Worm (Caenorhabditis elegans) whole organism, L2 larva: ENCODE results near the gene srw-55.

Source experiments
- F13H6.1 ChIP-seq: sonication (generic microtip); optimal IDR thresholded peaks from 2 replicates; lab custom pipeline; 2016; ENCODE audit warnings: missing genetic modification characterization, missing compliant biosample characterization
- alr-1 ChIP-seq: fragments of 150-350 bp; optimal IDR thresholded peaks from 2 replicates; lab custom pipeline; 2014; ENCODE audit warnings: missing biosample characterization, missing genetic modification characterization
- ama-1 ChIP-seq: fragments of 150-350 bp; optimal IDR thresholded peaks from 2 replicates; lab custom pipeline; 2018; ENCODE audit warnings: inconsistent platforms
- blmp-1 ChIP-seq: sonication (generic microtip); optimal IDR thresholded peaks from 2 replicates; lab custom pipeline; 2017; ENCODE audit warnings: missing genetic modification characterization, mild to moderate bottlenecking, missing compliant biosample characterization, antibody characterized with exemption, moderate library complexity; ENCODE audit not compliant: insufficient read depth
- elt-3 ChIP-seq: sonication (generic microtip); optimal IDR thresholded peaks from 2 replicates; lab custom pipeline; 2017; ENCODE audit warnings: missing biosample characterization, missing genetic modification characterization
- lin-39 ChIP-seq: fragments of 150-350 bp; optimal IDR thresholded peaks from 2 replicates; lab custom pipeline; 2014; ENCODE audit warnings: missing biosample characterization, missing genetic modification reagents, missing genetic modification characterization
- mab-5 ChIP-seq: fragments of 150-350 bp; optimal IDR thresholded peaks from 2 replicates; lab custom pipeline; 2014; ENCODE audit warnings: missing biosample characterization, missing genetic modification characterization
- mdl-1 ChIP-seq, 2 experiments: fragments of 150-350 bp in 1 of 2; sonication (generic microtip) in 1 of 2; optimal IDR thresholded peaks; 2 replicates each; lab custom pipeline; 2017; ENCODE audit warnings: missing biosample characterization in 2 of 2, missing genetic modification characterization in 2 of 2
- nhr-21 ChIP-seq: fragments of 150-350 bp; optimal IDR thresholded peaks from 2 replicates; lab custom pipeline; 2014; ENCODE audit warnings: missing biosample characterization, missing genetic modification characterization
- nhr-237 ChIP-seq: fragments of 150-350 bp; optimal IDR thresholded peaks from 2 replicates; lab custom pipeline; 2014; ENCODE audit warnings: missing biosample characterization, missing genetic modification characterization
- skn-1 ChIP-seq: sonication (generic microtip); optimal IDR thresholded peaks from 2 replicates; lab custom pipeline; 2017; ENCODE audit warnings: missing biosample characterization, missing genetic modification characterization
- snpc-4 ChIP-seq: fragments of 150-350 bp; optimal IDR thresholded peaks from 2 replicates; lab custom pipeline; 2014; ENCODE audit warnings: missing biosample characterization, missing genetic modification characterization

- TF ChIP-seq F13H6.1 (tag; lab: Kevin White, UChicago), result no peak
- TF ChIP-seq skn-1 (tag; lab: Kevin White, UChicago), result no peak
- TF ChIP-seq snpc-4, result no peak
- no peak for TF ChIP-seq ama-1 (lab: Kevin White, UChicago)
- TF ChIP-seq nhr-21 (tag; lab: Kevin White, UChicago), result no peak
- TF ChIP-seq lin-39 (tag; lab: Kevin White, UChicago), result no peak
- no peak for TF ChIP-seq elt-3 (tag; lab: Kevin White, UChicago)
- TF ChIP-seq nhr-237 (tag; lab: Kevin White, UChicago), result no peak
- no peak for TF ChIP-seq mdl-1 (tag; optimal IDR thresholded peaks at IDR 0.05; lab: Kevin White, UChicago)
- no peak for TF ChIP-seq mab-5 (tag; lab: Kevin White, UChicago)
- TF ChIP-seq blmp-1 (tag; lab: Kevin White, UChicago), result no peak
- TF ChIP-seq alr-1 (tag; lab: Kevin White, UChicago), result no peak
These were observed 10.7 kb upstream of the srw-55 start, which contains the start of gene srw-59 for ce11 chrV:15950903-15951302.
